Worm (Caenorhabditis elegans): ENCODE data around the gene ZK970.8.

DNA sequence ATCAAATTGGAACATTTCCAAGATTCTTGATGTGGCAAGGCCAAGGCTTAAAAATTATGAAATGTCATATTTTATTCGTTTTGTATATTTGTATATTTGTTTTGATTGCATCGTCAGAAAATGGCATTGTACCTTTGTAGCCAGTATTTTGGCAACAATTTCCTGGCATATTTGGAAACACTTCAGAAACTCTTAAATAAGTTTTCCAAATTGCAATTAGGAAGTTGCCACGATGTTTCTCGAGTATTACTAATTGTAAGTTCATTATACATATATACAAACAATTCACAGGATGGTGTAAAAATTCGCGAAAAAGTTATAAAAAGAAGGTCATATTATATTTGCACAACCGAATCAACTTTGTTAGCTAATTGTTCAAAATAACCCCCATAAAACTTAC is 5.8 kb downstream of the ZK970.8 start, which contains the start of gene idpp-8:
- TF ChIP-seq lin-15B (tag; optimal IDR thresholded peaks at IDR 0.05) (no peak), unc-62 (GFP tag; optimal IDR thresholded peaks at IDR 0.05 in 1 of 2) (no peak), unc-62 (tag; optimal IDR thresholded peaks at IDR 0.05) (no peak), zip-11 (GFP tag; IDR thresholded peaks at IDR 0.05) (no peak), mes-2 (tag; optimal IDR thresholded peaks at IDR 0.05; ENCODE audit: poor library complexity, severe bottlenecking) (no peak)

Measured in whole organism, L4 larva.